Worm (Caenorhabditis elegans) whole organism, young adult: ENCODE data around the gene nep-23.
"Not testable (repeated sequence)": the region's sequence is repeated elsewhere in the genome, so short reads cannot be mapped to it uniquely, and the experiment has no call there.

Experiments
- F10E7.11 ChIP-seq: sonication (generic microtip); optimal IDR thresholded peaks from 2 replicates; lab custom pipeline; 2017; ENCODE audit warnings: mild to moderate bottlenecking, missing genetic modification characterization, moderate library complexity, missing compliant biosample characterization
- F22D6.2 ChIP-seq: sonication (generic microtip); optimal IDR thresholded peaks from 2 replicates; lab custom pipeline; 2016; ENCODE audit warnings: mild to moderate bottlenecking, missing genetic modification characterization, missing compliant biosample characterization
- F23B12.7 ChIP-seq: sonication (generic microtip); optimal IDR thresholded peaks from 2 replicates; lab custom pipeline; 2017; ENCODE audit warnings: missing genetic modification characterization, mild to moderate bottlenecking, missing compliant biosample characterization, antibody characterized with exemption, moderate library complexity; ENCODE audit not compliant: insufficient read depth
- ama-1 ChIP-seq, 3 experiments: fragments of 150-350 bp in 1 of 3; sonication (generic microtip) in 2 of 3; optimal IDR thresholded peaks; 2 replicates each; lab custom pipeline; 2014 to 2018; ENCODE audit warnings: missing biosample characterization in 2 of 3, missing genetic modification characterization in 2 of 3, missing genetic modification reagents in 2 of 3
- aptf-3 ChIP-seq: fragments of 200-800 bp; sonication (Bioruptor generic); IDR thresholded peaks from 2 replicates; pipeline ENCODE4 v1.3.6; 2022; ENCODE audit warnings: missing genetic modification characterization, missing compliant biosample characterization
- hmg-1.2 ChIP-seq: fragments of 200-800 bp; sonication (Bioruptor generic); IDR thresholded peaks from 2 replicates; pipeline ENCODE4 v1.3.6; 2022; ENCODE audit warnings: missing genetic modification reagents, missing genetic modification characterization, missing compliant biosample characterization
- rpc-1 ChIP-seq, 2 experiments: fragments of 150-350 bp in 1 of 2; sonication (generic microtip) in 1 of 2; optimal IDR thresholded peaks; 2 replicates each; lab custom pipeline; 2014 to 2018; ENCODE audit warnings: missing biosample characterization in 1 of 2, missing genetic modification characterization in 1 of 2, missing genetic modification reagents in 1 of 2, missing genotype in 1 of 2
- sea-2 ChIP-seq: fragments of 200-800 bp; sonication (Bioruptor generic); IDR thresholded peaks from 2 replicates; pipeline ENCODE4 v1.3.6; 2022; ENCODE audit warnings: missing genetic modification characterization, missing compliant biosample characterization

DNA sequence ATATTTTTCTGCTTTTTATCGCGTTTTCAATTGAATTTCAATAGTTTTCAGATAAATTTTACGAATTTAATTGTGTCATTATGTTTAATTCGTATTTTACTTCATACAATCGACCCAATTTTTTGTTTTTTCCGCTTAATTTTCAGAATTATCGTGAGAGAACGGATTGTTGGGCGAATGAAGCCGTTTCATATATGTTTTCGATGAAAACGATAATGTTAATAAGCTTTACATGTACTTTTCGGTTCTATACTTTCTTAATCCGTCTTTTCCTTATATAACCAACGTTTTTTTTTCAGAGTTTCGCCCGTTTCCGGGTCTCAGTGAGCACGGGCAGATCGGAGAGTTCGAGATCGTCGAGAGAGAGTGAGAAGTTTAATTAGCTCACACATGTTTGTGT, 24.9 kb upstream of the nep-23 start, which contains the start of gene T06A10.2:
- not testable (repeated sequence) for TF ChIP-seq F23B12.7 (tag; lab: Kevin White, UChicago); aptf-3 (GFP tag; lab: Robert Waterston, UW); rpc-1 (optimal IDR thresholded peaks at IDR 0.05; lab: Kevin White, UChicago); rpc-1 (tag; optimal IDR thresholded peaks at IDR 0.05; lab: Kevin White, UChicago); hmg-1.2; F22D6.2; F10E7.11; sea-2 (GFP tag; lab: Robert Waterston, UW); ama-1 (optimal IDR thresholded peaks at IDR 0.05; lab: Kevin White, UChicago); ama-1 (GFP tag; optimal IDR thresholded peaks at IDR 0.05; lab: Kevin White, UChicago)
